Worm (Caenorhabditis elegans) whole organism, L3 larva: ENCODE measurements around the gene C53B7.6.
"Not testable (repeated sequence)": the region's sequence is repeated elsewhere in the genome, so short reads cannot be mapped to it uniquely, and the experiment has no call there.

ENCODE experiments used
- egl-27 ChIP-seq: sonication (generic microtip); optimal IDR thresholded peaks from 4 replicates; lab custom pipeline; 2017; ENCODE audit warnings: missing biosample characterization, missing genetic modification reagents, missing genetic modification characterization
- fkh-10 ChIP-seq: sonication (generic microtip); optimal IDR thresholded peaks from 2 replicates; lab custom pipeline; 2017; ENCODE audit warnings: missing biosample characterization, missing genetic modification reagents, missing genetic modification characterization
- nhr-23 ChIP-seq: fragments of 150-350 bp; optimal IDR thresholded peaks from 2 replicates; lab custom pipeline; 2014; ENCODE audit warnings: missing biosample characterization, missing genetic modification reagents, missing genetic modification characterization
- nhr-237 ChIP-seq: fragments of 150-350 bp; optimal IDR thresholded peaks from 2 replicates; lab custom pipeline; 2014; ENCODE audit warnings: missing biosample characterization, missing genetic modification characterization
- snpc-4 ChIP-seq: fragments of 150-350 bp; optimal IDR thresholded peaks from 2 replicates; lab custom pipeline; 2014; ENCODE audit warnings: missing biosample characterization, missing genetic modification characterization
- ztf-4 ChIP-seq: fragments of 150-350 bp; optimal IDR thresholded peaks from 2 replicates; lab custom pipeline; 2014; ENCODE audit warnings: missing biosample characterization, missing genetic modification characterization

DNA sequence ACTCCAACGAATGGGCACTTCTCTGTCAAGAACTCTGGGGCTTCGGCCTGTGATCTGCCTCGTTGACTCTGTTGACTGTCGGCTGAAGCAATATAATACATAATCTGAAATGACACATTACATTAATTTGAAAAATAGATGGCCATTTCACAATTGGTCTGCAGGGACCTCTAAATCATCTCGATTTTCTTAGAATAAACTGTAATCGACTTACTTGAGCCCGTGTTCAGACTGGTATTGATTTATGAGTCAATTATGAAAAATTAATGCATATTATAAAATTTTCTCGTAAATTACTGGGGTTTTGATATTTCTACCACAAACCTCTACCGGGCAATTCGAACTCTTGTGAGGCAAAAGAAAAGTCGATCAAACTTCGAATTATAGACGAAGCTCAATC, at the start of gene C53B7.6:
- TF ChIP-seq ztf-4 (tag; lab: Kevin White, UChicago); nhr-23 (tag; lab: Kevin White, UChicago); egl-27; snpc-4 (tag; lab: Kevin White, UChicago); fkh-10 (GFP tag; lab: Kevin White, UChicago); nhr-237: not testable (repeated sequence)
